Worm (Caenorhabditis elegans): ENCODE data around the gene T05A8.2.
"Not testable (repeated sequence)": the region's sequence is repeated elsewhere in the genome, so short reads cannot be mapped to it uniquely, and the experiment has no call there.

DNA sequence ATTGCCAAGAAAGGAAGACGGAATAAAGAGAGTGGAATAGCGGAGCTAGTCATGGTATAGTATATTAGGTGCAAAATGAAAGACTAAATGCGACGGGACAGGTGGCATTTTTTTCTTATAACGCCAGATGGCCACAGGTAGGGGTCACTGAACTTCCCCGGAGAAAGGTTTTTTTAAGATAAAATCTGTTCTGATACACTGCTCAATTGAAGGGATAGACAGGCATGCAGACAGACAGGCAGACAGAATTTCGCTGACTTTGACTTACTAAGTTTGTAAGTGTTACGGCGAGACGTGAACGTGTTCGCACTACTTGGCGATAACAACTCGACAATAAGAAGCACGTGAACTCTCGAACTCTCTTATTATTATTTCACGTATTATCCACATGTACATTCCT is 37.3 kb downstream of the T05A8.2 start, which contains the start of the genes F22E5.20 and F22E5.1:
- not testable (repeated sequence) for TF ChIP-seq W03F9.2, him-1, dao-5 (tag; optimal IDR thresholded peaks at IDR 0.05)

All from whole organism, L4/young adult.